Fruit fly (Drosophila melanogaster) Kc167 (cell line): ENCODE measurements around the gene Pop2.

ENCODE experiments used
- Myc ChIP-seq: fragments of >200 bp; optimal IDR thresholded peaks from 2 replicates; lab custom pipeline; 2017; ENCODE audit warnings: missing external identifiers
- insv ChIP-seq: fragments of >200 bp; optimal IDR thresholded peaks from 3 replicates; lab custom pipeline; 2018; ENCODE audit warnings: missing external identifiers

DNA sequence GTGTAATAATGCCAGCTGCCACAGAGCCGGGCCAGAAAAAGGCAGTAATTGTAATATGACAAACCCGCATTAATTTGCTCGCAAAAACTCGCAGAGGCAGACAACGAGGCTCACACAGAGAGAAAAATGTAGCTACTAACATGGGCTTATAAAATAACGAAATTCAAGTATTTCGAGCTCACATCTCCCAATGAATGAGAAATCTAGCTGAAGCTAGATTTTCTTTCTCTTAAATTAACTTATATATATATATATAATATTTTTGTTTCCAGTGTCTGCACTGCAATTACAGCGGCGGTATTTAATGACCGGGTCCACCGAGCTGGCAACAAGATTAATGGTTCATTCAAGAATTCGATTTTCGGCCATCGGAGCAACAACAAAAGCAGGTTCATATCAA, 13.5 kb upstream of the Pop2 start:
- TF ChIP-seq insv (lab: Kevin White, UChicago): no peak
- TF ChIP-seq Myc (lab: Kevin White, UChicago): no peak
